Fruit fly (Drosophila melanogaster) whole organism, embryonic: ENCODE data around the gene CG16727.

Experiments
- ATbp ChIP-seq: fragments of 200-800 bp; sonication (Bioruptor generic); optimal IDR thresholded peaks from 2 replicates; lab custom pipeline; 2017; ENCODE audit warnings: missing biosample characterization, mild to moderate bottlenecking, missing genetic modification characterization, missing genetic modification reagents
- CG10209 ChIP-seq: fragments of 200-800 bp; sonication (Bioruptor generic); optimal IDR thresholded peaks from 3 replicates; lab custom pipeline; 2017; ENCODE audit warnings: missing biosample characterization, mild to moderate bottlenecking, missing genetic modification characterization, missing genetic modification reagents
- CG15696 ChIP-seq: fragments of 200-800 bp; sonication (Bioruptor generic); optimal IDR thresholded peaks from 2 replicates; lab custom pipeline; 2019; ENCODE audit warnings: missing biosample characterization, mild to moderate bottlenecking, missing genetic modification characterization, moderate library complexity
- CG17328 ChIP-seq: fragments of 200-800 bp; sonication (Bioruptor generic); IDR thresholded peaks from 2 replicates; pipeline ENCODE4 v1.3.6; 2022; ENCODE audit warnings: missing biosample characterization, missing genetic modification characterization
- CG17359 ChIP-seq: fragments of 200-800 bp; sonication (Bioruptor generic); optimal IDR thresholded peaks from 3 replicates; lab custom pipeline; 2018; ENCODE audit warnings: missing biosample characterization, mild to moderate bottlenecking, missing genetic modification characterization, moderate library complexity
- CG18599 ChIP-seq: fragments of 200-800 bp; sonication (Bioruptor generic); optimal IDR thresholded peaks from 3 replicates; lab custom pipeline; 2017; ENCODE audit warnings: missing biosample characterization, missing genetic modification characterization, mild to moderate bottlenecking, moderate library complexity, missing genetic modification reagents
- CG2202 ChIP-seq: fragments of 200-800 bp; sonication (Bioruptor generic); optimal IDR thresholded peaks from 2 replicates; lab custom pipeline; 2018; ENCODE audit warnings: missing biosample characterization, mild to moderate bottlenecking, missing genetic modification characterization
- CG30020 ChIP-seq: fragments of 200-800 bp; optimal IDR thresholded peaks from 2 replicates; lab custom pipeline; 2019; ENCODE audit warnings: missing biosample characterization, mild to moderate bottlenecking, missing genetic modification characterization, moderate library complexity
- CG3065 ChIP-seq: fragments of 200-800 bp; sonication (Bioruptor generic); optimal IDR thresholded peaks from 2 replicates; lab custom pipeline; 2016; ENCODE audit warnings: missing biosample characterization, missing genetic modification characterization
- CG31365 ChIP-seq: fragments of 200-800 bp; sonication (Bioruptor generic); optimal IDR thresholded peaks from 2 replicates; lab custom pipeline; 2018; ENCODE audit warnings: missing biosample characterization, mild to moderate bottlenecking, missing genetic modification characterization
- CG31441 ChIP-seq: fragments of 200-800 bp; sonication (Bioruptor generic); IDR thresholded peaks from 2 replicates; pipeline ENCODE4 v1.3.6; 2022; ENCODE audit warnings: missing biosample characterization, missing genetic modification characterization
- CG3838 ChIP-seq: fragments of 200-800 bp; sonication (Bioruptor generic); optimal IDR thresholded peaks from 3 replicates; lab custom pipeline; 2016; ENCODE audit warnings: missing biosample characterization, missing genetic modification characterization
- CG3847 ChIP-seq: fragments of 200-800 bp; sonication (Bioruptor generic); IDR thresholded peaks from 2 replicates; pipeline ENCODE4 v1.3.6; 2022; ENCODE audit warnings: missing biosample characterization, missing genetic modification characterization
- CG4328 ChIP-seq: fragments of 200-800 bp; sonication (Bioruptor generic); optimal IDR thresholded peaks from 3 replicates; lab custom pipeline; 2017; ENCODE audit warnings: missing biosample characterization, missing genetic modification reagents, missing genetic modification characterization
- CG43689 ChIP-seq: fragments of 200-800 bp; sonication (Bioruptor generic); IDR thresholded peaks from 2 replicates; pipeline ENCODE4 v1.3.6; 2022; ENCODE audit warnings: missing biosample characterization, missing genetic modification characterization
- CG6854 ChIP-seq: fragments of 200-800 bp; sonication (Bioruptor generic); optimal IDR thresholded peaks from 3 replicates; lab custom pipeline; 2017; ENCODE audit warnings: missing biosample characterization, mild to moderate bottlenecking, missing genetic modification characterization
- CG9727 ChIP-seq: fragments of 200-800 bp; sonication (Bioruptor generic); optimal IDR thresholded peaks from 3 replicates; lab custom pipeline; 2017; ENCODE audit warnings: missing biosample characterization, mild to moderate bottlenecking, missing genetic modification characterization
- CG9817 ChIP-seq: fragments of 200-800 bp; sonication (Bioruptor generic); optimal IDR thresholded peaks from 2 replicates; lab custom pipeline; 2018; ENCODE audit warnings: missing biosample characterization, mild to moderate bottlenecking, missing genetic modification characterization, moderate library complexity
- CoRest ChIP-seq: fragments of 200-800 bp; sonication (Bioruptor generic); optimal IDR thresholded peaks from 3 replicates; lab custom pipeline; 2018; ENCODE audit warnings: missing biosample characterization, mild to moderate bottlenecking, missing genetic modification characterization, moderate library complexity
- D19B ChIP-seq: fragments of 200-800 bp; sonication (Bioruptor generic); optimal IDR thresholded peaks from 2 replicates; lab custom pipeline; 2017; ENCODE audit warnings: missing biosample characterization, mild to moderate bottlenecking, missing genetic modification characterization
- ERR ChIP-seq: fragments of 200-800 bp; sonication (Bioruptor generic); optimal IDR thresholded peaks from 2 replicates; lab custom pipeline; 2016; ENCODE audit warnings: missing biosample characterization, missing genetic modification characterization
- H15 ChIP-seq: fragments of 200-800 bp; sonication (Bioruptor generic); IDR thresholded peaks from 3 replicates; pipeline ENCODE4 v1.3.6; 2022; ENCODE audit warnings: missing biosample characterization, missing genetic modification characterization
- Hr3 ChIP-seq: fragments of 200-800 bp; sonication (Bioruptor generic); optimal IDR thresholded peaks from 3 replicates; lab custom pipeline; 2016; ENCODE audit warnings: missing biosample characterization, missing genetic modification characterization
- MTF-1 ChIP-seq: fragments of 200-800 bp; sonication (Bioruptor generic); optimal IDR thresholded peaks from 2 replicates; lab custom pipeline; 2018; ENCODE audit warnings: missing biosample characterization, mild to moderate bottlenecking, missing genetic modification characterization, borderline replicate concordance
- Mrtf ChIP-seq: fragments of 200-800 bp; sonication (Bioruptor generic); IDR thresholded peaks from 3 replicates; pipeline ENCODE4 v1.3.6; 2022; ENCODE audit warnings: missing biosample characterization, missing genetic modification characterization
- NC2β ChIP-seq: fragments of 200-800 bp; sonication (Bioruptor generic); optimal IDR thresholded peaks from 2 replicates; lab custom pipeline; 2016; ENCODE audit warnings: missing biosample characterization, missing genetic modification characterization
- NFAT ChIP-seq: fragments of 200-800 bp; sonication (Bioruptor generic); IDR thresholded peaks from 2 replicates; pipeline ENCODE4 v1.3.6; 2022; ENCODE audit warnings: missing biosample characterization, missing genetic modification characterization
- PHDP ChIP-seq: fragments of 200-800 bp; sonication (Bioruptor generic); optimal IDR thresholded peaks from 3 replicates; lab custom pipeline; 2018; ENCODE audit warnings: missing biosample characterization, mild to moderate bottlenecking, missing genetic modification characterization, moderate library complexity
- Ssrp ChIP-seq: fragments of 200-800 bp; sonication (Bioruptor generic); optimal IDR thresholded peaks from 2 replicates; lab custom pipeline; 2018; ENCODE audit warnings: missing biosample characterization, mild to moderate bottlenecking, missing genetic modification characterization, moderate library complexity
- ase ChIP-seq: fragments of 200-800 bp; sonication (Bioruptor generic); IDR thresholded peaks from 3 replicates; pipeline ENCODE4 v1.3.6; 2022; ENCODE audit warnings: missing biosample characterization, missing genetic modification characterization
- bigmax ChIP-seq: fragments of 200-800 bp; sonication (Bioruptor generic); optimal IDR thresholded peaks from 2 replicates; lab custom pipeline; 2018; ENCODE audit warnings: missing biosample characterization, mild to moderate bottlenecking, missing genetic modification characterization
- eve ChIP-seq, 2 experiments: fragments of >200 bp; optimal IDR thresholded peaks; 2 replicates each; lab custom pipeline; 2017; ENCODE audit warnings: missing biosample characterization in 2 of 2, missing genetic modification characterization in 2 of 2
- gsb-n ChIP-seq: fragments of 200-800 bp; sonication (Bioruptor generic); optimal IDR thresholded peaks from 3 replicates; lab custom pipeline; 2018; ENCODE audit warnings: missing biosample characterization, mild to moderate bottlenecking, missing genetic modification characterization
- ham ChIP-seq: fragments of 200-800 bp; sonication (Bioruptor generic); IDR thresholded peaks from 2 replicates; pipeline ENCODE4 v1.3.6; 2022; ENCODE audit warnings: missing biosample characterization, missing genetic modification characterization
- hb ChIP-seq: fragments of 200-800 bp; sonication (Bioruptor generic); IDR thresholded peaks from 3 replicates; pipeline ENCODE4 v1.3.6; 2022; ENCODE audit warnings: missing biosample characterization, missing genetic modification characterization; ENCODE audit not compliant: partially characterized antibody
- lov ChIP-seq, 2 experiments: fragments of 200-800 bp in 1 of 2; fragments of >200 bp in 1 of 2; sonication (Bioruptor generic) in 1 of 2; IDR thresholded peaks in 1 of 2; optimal IDR thresholded peaks in 1 of 2; 2 replicates in 1 of 2; 3 replicates in 1 of 2; pipeline versions ENCODE4 v1.3.6 to Lab custom; 2017 to 2022; ENCODE audit warnings: missing biosample characterization in 1 of 2, missing genetic modification characterization in 1 of 2
- onecut ChIP-seq: fragments of 200-800 bp; sonication (Bioruptor generic); IDR thresholded peaks from 2 replicates; pipeline ENCODE4 v1.3.6; 2022; ENCODE audit warnings: missing biosample characterization, missing genetic modification characterization
- pb ChIP-seq: fragments of 200-800 bp; sonication (Bioruptor generic); optimal IDR thresholded peaks from 3 replicates; lab custom pipeline; 2016; ENCODE audit warnings: missing biosample characterization, missing genetic modification characterization
- phol ChIP-seq: fragments of 200-800 bp; sonication (Bioruptor generic); optimal IDR thresholded peaks from 3 replicates; lab custom pipeline; 2018; ENCODE audit warnings: missing biosample characterization, mild to moderate bottlenecking, missing genetic modification characterization, moderate library complexity
- prd ChIP-seq, 3 experiments: fragments of >200 bp in 2 of 3; fragments of 200-800 bp in 1 of 3; sonication (Bioruptor generic) in 1 of 3; optimal IDR thresholded peaks in 2 of 3; IDR thresholded peaks in 1 of 3; 2 replicates in 2 of 3; 3 replicates in 1 of 3; pipeline versions ENCODE4 v1.3.6 to Lab custom; 2017 to 2022; ENCODE audit warnings: missing biosample characterization in 1 of 3, missing genetic modification characterization in 1 of 3
- pzg ChIP-seq: fragments of 200-800 bp; sonication (Bioruptor generic); optimal IDR thresholded peaks from 3 replicates; lab custom pipeline; 2018; ENCODE audit warnings: missing biosample characterization, mild to moderate bottlenecking, missing genetic modification characterization, moderate library complexity
- ranshi ChIP-seq: fragments of 200-800 bp; sonication (Bioruptor generic); IDR thresholded peaks from 2 replicates; pipeline ENCODE4 v1.3.6; 2022; ENCODE audit warnings: missing biosample characterization, missing genetic modification characterization
- ro ChIP-seq: fragments of 200-800 bp; sonication (Bioruptor generic); IDR thresholded peaks from 2 replicates; pipeline ENCODE4 v1.3.6; 2022; ENCODE audit warnings: missing biosample characterization, missing genetic modification characterization
- ssp ChIP-seq: fragments of 200-800 bp; sonication (Bioruptor generic); IDR thresholded peaks from 2 replicates; pipeline ENCODE4 v1.3.6; 2022; ENCODE audit warnings: missing biosample characterization, missing genetic modification characterization
- tgo ChIP-seq: fragments of 200-800 bp; sonication (Bioruptor generic); IDR thresholded peaks from 3 replicates; pipeline ENCODE4 v1.3.6; 2022; ENCODE audit warnings: missing biosample characterization, missing genetic modification characterization
- unc-4 ChIP-seq: fragments of 200-800 bp; sonication (Bioruptor generic); IDR thresholded peaks from 2 replicates; pipeline ENCODE4 v1.3.6; 2022; ENCODE audit warnings: missing biosample characterization, missing genetic modification characterization; ENCODE audit not compliant: partially characterized antibody
- wor ChIP-seq: fragments of 200-800 bp; sonication (Bioruptor generic); IDR thresholded peaks from 2 replicates; pipeline ENCODE4 v1.3.6; 2022; ENCODE audit warnings: missing biosample characterization, missing genetic modification characterization
- yki ChIP-seq: fragments of >200 bp; optimal IDR thresholded peaks from 3 replicates; lab custom pipeline; 2018
- zfh2 ChIP-seq: fragments of 200-800 bp; sonication (Bioruptor generic); optimal IDR thresholded peaks from 2 replicates; lab custom pipeline; 2016; ENCODE audit warnings: missing biosample characterization, missing genetic modification characterization

CG16727 gene

dm6 chr3R:19623606-19624005 is 10.4 kb downstream of the CG16727 start (continued):
- TF ChIP-seq lov (optimal IDR thresholded peaks at IDR 0.05; lab: Kevin White, UChicago), result no peak
- TF ChIP-seq lov (GFP tag; IDR thresholded peaks at IDR 0.05; lab: Robert Waterston, UW), result 0 out of 3 replicates have a peak, but pooled peaks have one; percentile 33
- TF ChIP-seq Mrtf (GFP tag; lab: Robert Waterston, UW), result peak; percentile 33; the same call in 1 of the 3 replicates
- TF ChIP-seq phol (tag; lab: Kevin White, UChicago), result peak; percentile 62
- TF ChIP-seq prd (optimal IDR thresholded peaks at IDR 0.05; lab: Kevin White, UChicago), result no peak
- peak; percentile 68 for TF ChIP-seq prd (GFP tag; IDR thresholded peaks at IDR 0.05; lab: Robert Waterston, UW)
- no peak for TF ChIP-seq pzg (GFP tag; lab: Kevin White, UChicago)
- no peak for TF ChIP-seq ham (GFP tag; lab: Robert Waterston, UW)
- TF ChIP-seq CG15696 (tag; lab: Kevin White, UChicago), result no peak
- no peak for TF ChIP-seq ssp
- TF ChIP-seq CG43689 (GFP tag; lab: Robert Waterston, UW), result peak; percentile 40
- no peak for TF ChIP-seq H15 (GFP tag; lab: Robert Waterston, UW)
- no peak for TF ChIP-seq CG3065 (GFP tag; lab: Kevin White, UChicago)
- peak; percentile 50 for TF ChIP-seq ATbp (GFP tag; lab: Kevin White, UChicago)
- TF ChIP-seq CG17359 (tag; lab: Kevin White, UChicago), result peak; percentile 60
- TF ChIP-seq bigmax (GFP tag; lab: Kevin White, UChicago), result no peak
- no peak for TF ChIP-seq D19B (GFP tag; lab: Kevin White, UChicago)
- TF ChIP-seq zfh2 (GFP tag; lab: Kevin White, UChicago), result peak; percentile 34
- peak; percentile 55 for TF ChIP-seq CG18599 (GFP tag; lab: Kevin White, UChicago)
- TF ChIP-seq NC2β (GFP tag; lab: Kevin White, UChicago), result no peak
- TF ChIP-seq CG2202 (tag; lab: Kevin White, UChicago), result no peak
- TF ChIP-seq gsb-n (tag; lab: Kevin White, UChicago), result peak; percentile 43
- peak in 1 of 2 experiments; percentile 80 for TF ChIP-seq eve (GFP tag; optimal IDR thresholded peaks at IDR 0.05; lab: Kevin White, UChicago)
- no peak for TF ChIP-seq CG3838
- TF ChIP-seq wor (GFP tag; lab: Robert Waterston, UW), result peak; percentile 38; the same call in 1 of the 2 replicates
- peak; percentile 67 for TF ChIP-seq CG31441
- TF ChIP-seq PHDP (tag; lab: Kevin White, UChicago), result peak; percentile 36
- 0 out of 2 replicates have a peak, but pooled peaks have one; percentile 17 for TF ChIP-seq ro (GFP tag; lab: Robert Waterston, UW)
- peak; percentile 18 for TF ChIP-seq Hr3 (GFP tag; lab: Kevin White, UChicago)
- no peak for TF ChIP-seq CG4328 (GFP tag; lab: Kevin White, UChicago)
- TF ChIP-seq CG30020 (tag; lab: Kevin White, UChicago), result no peak
- TF ChIP-seq CG6854, result no peak
- 0 out of 3 replicates have a peak, but pooled peaks have one; percentile 59 for TF ChIP-seq ase (GFP tag; lab: Robert Waterston, UW)
- no peak for TF ChIP-seq ERR (GFP tag; lab: Kevin White, UChicago)
- TF ChIP-seq CG9727 (GFP tag; lab: Kevin White, UChicago), result peak; percentile 42
- peak; percentile 57; the same call in 2 of the 3 replicates for TF ChIP-seq tgo (GFP tag; lab: Robert Waterston, UW)
- TF ChIP-seq hb (GFP tag; lab: Robert Waterston, UW), result no peak
- TF ChIP-seq NFAT (GFP tag; lab: Robert Waterston, UW), result peak; percentile 59; the same call in 1 of the 2 replicates
- peak; percentile 57; the same call in 1 of the 2 replicates for TF ChIP-seq CG17328 (GFP tag; lab: Robert Waterston, UW)
- no peak for TF ChIP-seq yki
- TF ChIP-seq ranshi (GFP tag; lab: Robert Waterston, UW), result peak; percentile 69
- peak; percentile 20; the same call in 1 of the 2 replicates for TF ChIP-seq onecut
- TF ChIP-seq Ssrp (tag; lab: Kevin White, UChicago), result peak; percentile 38
- peak; percentile 46; the same call in 1 of the 2 replicates for TF ChIP-seq CG3847 (GFP tag; lab: Robert Waterston, UW)
- no peak for TF ChIP-seq unc-4 (GFP tag; lab: Robert Waterston, UW)
- peak; percentile 46 for TF ChIP-seq CoRest (tag; lab: Kevin White, UChicago)
- TF ChIP-seq CG31365 (tag; lab: Kevin White, UChicago), result no peak
- peak; percentile 54 for TF ChIP-seq pb (GFP tag; lab: Kevin White, UChicago)
- TF ChIP-seq CG10209 (GFP tag; lab: Kevin White, UChicago), result peak; percentile 34
- no peak for TF ChIP-seq MTF-1 (GFP tag; lab: Kevin White, UChicago)
- TF ChIP-seq CG9817 (tag; lab: Kevin White, UChicago), result peak; percentile 28
